Fruit fly (Drosophila melanogaster): ENCODE measurements around the gene CG13630.

Gene CG13630

dm6 chr3R:24719314-24720290 lies at the start of gene CG13630, which contains the start of gene tok:
Gene CG13630, minus strand, starts transcription at chr3R:24719364.
Gene tok, plus strand, starts transcription at chr3R:24719697.
- TF ChIP-seq Hr4 (GFP tag; optimal IDR thresholded peaks at IDR 0.05) (no peak), CG8632 (GFP tag; optimal IDR thresholded peaks at IDR 0.05) (no peak), CG3919 (GFP tag; optimal IDR thresholded peaks at IDR 0.05) (no peak), Eip75B (GFP tag; optimal IDR thresholded peaks at IDR 0.05) (no peak), fd59A (GFP tag; optimal IDR thresholded peaks at IDR 0.05) (no peak), svp (GFP tag) (peak; percentile 95), Hr38 (GFP tag; optimal IDR thresholded peaks at IDR 0.05) (no peak), Ets96B (tag; optimal IDR thresholded peaks at IDR 0.05) (no peak), dsx (GFP tag; optimal IDR thresholded peaks at IDR 0.05; ENCODE audit: poor library complexity, severe bottlenecking) (peak; percentile 86), Sox102F (GFP tag; optimal IDR thresholded peaks at IDR 0.05) (peak; percentile 43), Gug (GFP tag; IDR thresholded peaks at IDR 0.05) (no peak), pdm3 (GFP tag; optimal IDR thresholded peaks at IDR 0.05) (no peak), Eip78C (GFP tag) (peak; percentile 73), Ets21C (GFP tag; optimal IDR thresholded peaks at IDR 0.05) (no peak), Eip93F (GFP tag; optimal IDR thresholded peaks at IDR 0.05) (no peak), CG4318 (GFP tag; optimal IDR thresholded peaks at IDR 0.05) (no peak), acj6 (GFP tag; optimal IDR thresholded peaks at IDR 0.05) (no peak), Smox (GFP tag; optimal IDR thresholded peaks at IDR 0.05) (no peak), dac (GFP tag; optimal IDR thresholded peaks at IDR 0.05) (no peak), CG6854 (GFP tag; optimal IDR thresholded peaks at IDR 0.05) (peak; percentile 24), Hr39 (GFP tag; optimal IDR thresholded peaks at IDR 0.05) (no peak), CG11902 (GFP tag; optimal IDR thresholded peaks at IDR 0.05) (no peak), CG1621 (tag; optimal IDR thresholded peaks at IDR 0.05) (no peak), CG16779 (tag; optimal IDR thresholded peaks at IDR 0.05) (no peak), CG3032 (tag; optimal IDR thresholded peaks at IDR 0.05) (no peak), CG15336 (GFP tag; IDR thresholded peaks at IDR 0.05) (no peak), CG10669 (GFP tag; optimal IDR thresholded peaks at IDR 0.05) (no peak), CG9139 (GFP tag; optimal IDR thresholded peaks at IDR 0.05) (peak; percentile 22), net (GFP tag; optimal IDR thresholded peaks at IDR 0.05) (no peak), CG8119 (GFP tag; IDR thresholded peaks at IDR 0.05) (no peak), fd85E (GFP tag; optimal IDR thresholded peaks at IDR 0.05) (no peak), CG8319 (GFP tag; optimal IDR thresholded peaks at IDR 0.05) (no peak), eg (GFP tag; IDR thresholded peaks at IDR 0.05) (no peak; the same call in 2 of the 3 replicates), topi (GFP tag; optimal IDR thresholded peaks at IDR 0.05) (no peak), CG6808 (GFP tag; optimal IDR thresholded peaks at IDR 0.05) (no peak), Met (GFP tag; optimal IDR thresholded peaks at IDR 0.05) (no peak), spab (GFP tag; optimal IDR thresholded peaks at IDR 0.05) (no peak), CG34406 (GFP tag; optimal IDR thresholded peaks at IDR 0.05) (no peak), CG7368 (GFP tag; optimal IDR thresholded peaks at IDR 0.05) (no peak), ss (GFP tag; optimal IDR thresholded peaks at IDR 0.05) (peak in 1 of 2 experiments; percentile 8), lz (GFP tag; optimal IDR thresholded peaks at IDR 0.05) (no peak), CG11762 (GFP tag; optimal IDR thresholded peaks at IDR 0.05; ENCODE audit: insufficient read depth) (no peak), Blimp-1 (GFP tag; optimal IDR thresholded peaks at IDR 0.05) (no peak), CG31627 (GFP tag; optimal IDR thresholded peaks at IDR 0.05) (no peak), vri (GFP tag; optimal IDR thresholded peaks at IDR 0.05) (no peak), achi (GFP tag; optimal IDR thresholded peaks at IDR 0.05) (no peak), CG32006 (GFP tag; optimal IDR thresholded peaks at IDR 0.05) (no peak), CG6163 (GFP tag; IDR thresholded peaks at IDR 0.05) (no peak), Sox15 (GFP tag; optimal IDR thresholded peaks at IDR 0.05) (no peak), CG11294 (GFP tag; IDR thresholded peaks at IDR 0.05) (no peak), CG6792 (GFP tag; optimal IDR thresholded peaks at IDR 0.05) (no peak)

Data from whole organism, prepupa.